Worm (Caenorhabditis elegans) whole organism, midembryonic: Measurements from ENCODE around the gene srz-94.

Experiments used
- T22C8.4 ChIP-seq: fragments of 200-800 bp; sonication (Bioruptor generic); IDR thresholded peaks from 2 replicates; pipeline ENCODE4 v1.3.6; 2022; ENCODE audit warnings: missing genetic modification characterization, missing compliant biosample characterization
- cog-1 ChIP-seq: sonication (generic microtip); optimal IDR thresholded peaks from 2 replicates; lab custom pipeline; 2016; ENCODE audit warnings: missing genetic modification characterization, missing compliant biosample characterization
- flt-1 ChIP-seq: fragments of 200-800 bp; sonication (Bioruptor generic); IDR thresholded peaks from 2 replicates; pipeline ENCODE4 v1.3.6; 2022; ENCODE audit warnings: missing genetic modification characterization, missing compliant biosample characterization
- klf-2 ChIP-seq: fragments of 200-800 bp; sonication (Bioruptor generic); conservative IDR thresholded peaks from 2 replicates; pipeline ENCODE4 v1.3.6; 2022; ENCODE audit warnings: missing genetic modification reagents, missing genetic modification characterization, missing compliant biosample characterization
- med-1 ChIP-seq: sonication (generic microtip); optimal IDR thresholded peaks from 2 replicates; lab custom pipeline; 2017; ENCODE audit warnings: missing genetic modification characterization, mild to moderate bottlenecking, missing compliant biosample characterization, antibody characterized with exemption, missing genetic modification reagents; ENCODE audit not compliant: insufficient read depth
- ref-1 ChIP-seq: fragments of 200-800 bp; sonication (Bioruptor generic); conservative IDR thresholded peaks from 2 replicates; pipeline ENCODE4 v1.3.6; 2022; ENCODE audit warnings: missing genetic modification reagents, missing genetic modification characterization, missing compliant biosample characterization
- tab-1 ChIP-seq: fragments of 200-800 bp; sonication (Bioruptor generic); IDR thresholded peaks from 2 replicates; pipeline ENCODE4 v1.3.6; 2022; ENCODE audit warnings: missing genetic modification characterization, missing compliant biosample characterization
- ztf-23 ChIP-seq: fragments of 200-800 bp; sonication (Bioruptor generic); IDR thresholded peaks from 2 replicates; pipeline ENCODE4 v1.3.6; 2022; ENCODE audit warnings: missing genetic modification reagents, missing genetic modification characterization, missing compliant biosample characterization
- ztf-29 ChIP-seq: fragments of 200-800 bp; sonication (Bioruptor generic); IDR thresholded peaks from 2 replicates; pipeline ENCODE4 v1.3.6; 2022; ENCODE audit warnings: missing genetic modification reagents, missing genetic modification characterization, missing compliant biosample characterization

Gene srz-94

ce11 chrV:16988614-16989013, 47.1 kb downstream of the srz-94 start, which contains the start of gene Y102A5C.27:
Y102A5C.27 (minus strand) TSS chrV:16988714.
- TF ChIP-seq T22C8.4: no peak
- no peak for TF ChIP-seq ztf-23 (GFP tag; lab: Robert Waterston, UW)
- no peak for TF ChIP-seq tab-1 (GFP tag; lab: Robert Waterston, UW)
- TF ChIP-seq cog-1: no peak
- no peak for TF ChIP-seq ref-1 (GFP tag; lab: Robert Waterston, UW)
- no peak for TF ChIP-seq ztf-29
- TF ChIP-seq med-1 (GFP tag; lab: Kevin White, UChicago): no peak
- no peak for TF ChIP-seq flt-1 (GFP tag; lab: Robert Waterston, UW)
- no peak for TF ChIP-seq klf-2

- no peak for TF ChIP-seq ztf-29
- TF ChIP-seq tab-1 (GFP tag; lab: Robert Waterston, UW): no peak
- TF ChIP-seq ztf-23 (GFP tag; lab: Robert Waterston, UW): no peak
- no peak for TF ChIP-seq T22C8.4
- TF ChIP-seq med-1 (GFP tag; lab: Kevin White, UChicago): no peak
- TF ChIP-seq ref-1 (GFP tag; lab: Robert Waterston, UW): no peak
- no peak for TF ChIP-seq cog-1
- TF ChIP-seq flt-1 (GFP tag; lab: Robert Waterston, UW): no peak
- no peak for TF ChIP-seq klf-2
Measured at ce11 chrV:16987783-16988182, 48.0 kb downstream of the srz-94 start.

- TF ChIP-seq med-1 (GFP tag; lab: Kevin White, UChicago) (no peak), tab-1 (GFP tag; lab: Robert Waterston, UW) (no peak), T22C8.4 (no peak), ref-1 (GFP tag; lab: Robert Waterston, UW) (no peak), flt-1 (GFP tag; lab: Robert Waterston, UW) (no peak), klf-2 (no peak), cog-1 (no peak), ztf-23 (GFP tag; lab: Robert Waterston, UW) (no peak), ztf-29 (no peak)
Measured at ce11 chrV:16987035-16987434, 48.7 kb downstream of the srz-94 start, which contains the start of gene Y102A5C.40. Y102A5C.40 (minus strand) TSS chrV:16987135.
